Worm (Caenorhabditis elegans): ENCODE data around the gene spe-27.
A peak's percentile ranks its signal among the peaks of the same experiment; 100 is the strongest.

Gene spe-27

ce11 chrIV:5867189-5867588, 1.5 kb upstream of the spe-27 start, which contains the start of gene C06E7.88:
Gene C06E7.88 (minus strand): TSS chrIV:5867289.
- TF ChIP-seq fos-1 (tag; optimal IDR thresholded peaks at IDR 0.05) = no peak
- no peak for TF ChIP-seq sma-9 (GFP tag; optimal IDR thresholded peaks at IDR 0.05)
- TF ChIP-seq sma-9 (tag; optimal IDR thresholded peaks at IDR 0.05) = no peak
- no peak for TF ChIP-seq unc-62 (GFP tag; optimal IDR thresholded peaks at IDR 0.05)
- no peak for TF ChIP-seq nhr-129 (tag; optimal IDR thresholded peaks at IDR 0.05)
- TF ChIP-seq lin-11 (tag; optimal IDR thresholded peaks at IDR 0.05) = no peak
- no peak for TF ChIP-seq nhr-12 (tag; optimal IDR thresholded peaks at IDR 0.05)
- no peak for TF ChIP-seq nhr-10 (tag; optimal IDR thresholded peaks at IDR 0.05)
- TF ChIP-seq mab-5 (tag; optimal IDR thresholded peaks at IDR 0.05) = no peak
- no peak for TF ChIP-seq alr-1 (tag; optimal IDR thresholded peaks at IDR 0.05)
- TF ChIP-seq zag-1 (tag; optimal IDR thresholded peaks at IDR 0.05) = no peak
- TF ChIP-seq ceh-82 (tag; optimal IDR thresholded peaks at IDR 0.05) = no peak

ce11 chrIV:5860762-5861161, 5.0 kb downstream of the spe-27 start:
- TF ChIP-seq snpc-4 (tag; optimal IDR thresholded peaks at IDR 0.05) (no peak), gmeb-1 (tag; optimal IDR thresholded peaks at IDR 0.05) (no peak), peb-1 (tag; optimal IDR thresholded peaks at IDR 0.05) (no peak)

ce11 chrIV:5859876-5860275, 5.8 kb downstream of the spe-27 start, which contains the start of gene C06E7.4:
Gene C06E7.4 (minus strand): TSS chrIV:5859976.
- TF ChIP-seq lsy-2 (tag; optimal IDR thresholded peaks at IDR 0.05) (no peak), ztf-1 (GFP tag; conservative IDR thresholded peaks at IDR 0.05) (no peak), mdl-1 (tag; optimal IDR thresholded peaks at IDR 0.05) (no peak), ama-1 (optimal IDR thresholded peaks at IDR 0.05) (no peak), nhr-237 (tag; optimal IDR thresholded peaks at IDR 0.05) (no peak), zag-1 (tag; optimal IDR thresholded peaks at IDR 0.05) (no peak), ztf-4 (tag; optimal IDR thresholded peaks at IDR 0.05) (no peak), mbf-1 (tag; optimal IDR thresholded peaks at IDR 0.05) (no peak), F13H6.1 (tag; optimal IDR thresholded peaks at IDR 0.05) (no peak)

- TF ChIP-seq nhr-10 (tag; optimal IDR thresholded peaks at IDR 0.05) (no peak), blmp-1 (tag; optimal IDR thresholded peaks at IDR 0.05; ENCODE audit: insufficient read depth) (peak; percentile 69)
These were observed 7.5 kb downstream of the spe-27 start for ce11 chrIV:5858212-5858611.

ce11 chrIV:5856975-5857374, 8.7 kb downstream of the spe-27 start:
- no peak for TF ChIP-seq R02D3.7 (tag; optimal IDR thresholded peaks at IDR 0.05)
- TF ChIP-seq ceh-16 (tag; optimal IDR thresholded peaks at IDR 0.05) = no peak
- TF ChIP-seq nhr-6 (tag; optimal IDR thresholded peaks at IDR 0.05) = no peak
- no peak for TF ChIP-seq lin-39 (tag; optimal IDR thresholded peaks at IDR 0.05)
- no peak for TF ChIP-seq ceh-82 (tag; optimal IDR thresholded peaks at IDR 0.05)
- no peak for TF ChIP-seq unc-55 (GFP tag; optimal IDR thresholded peaks at IDR 0.05)
- TF ChIP-seq mbf-1 (tag; optimal IDR thresholded peaks at IDR 0.05) = no peak
- TF ChIP-seq mdl-1 (tag; optimal IDR thresholded peaks at IDR 0.05) = no peak
- TF ChIP-seq C34F6.9 (tag; optimal IDR thresholded peaks at IDR 0.05) = no peak
- TF ChIP-seq elt-1 (tag; optimal IDR thresholded peaks at IDR 0.05) = no peak
- no peak for TF ChIP-seq ZK546.5 (tag; optimal IDR thresholded peaks at IDR 0.05)
- no peak for TF ChIP-seq alr-1 (tag; optimal IDR thresholded peaks at IDR 0.05)
- TF ChIP-seq skn-1 (tag; optimal IDR thresholded peaks at IDR 0.05) = no peak
- TF ChIP-seq dmd-4 (tag; optimal IDR thresholded peaks at IDR 0.05) = no peak
- TF ChIP-seq gmeb-1 (tag; optimal IDR thresholded peaks at IDR 0.05) = no peak
- TF ChIP-seq nhr-21 (tag; optimal IDR thresholded peaks at IDR 0.05) = no peak

ce11 chrIV:5855608-5856007, 10.1 kb downstream of the spe-27 start:
- TF ChIP-seq unc-62 (GFP tag; optimal IDR thresholded peaks at IDR 0.05) (no peak), peb-1 (tag; optimal IDR thresholded peaks at IDR 0.05) (no peak), nhr-10 (tag; optimal IDR thresholded peaks at IDR 0.05) (no peak), ZK546.5 (tag; optimal IDR thresholded peaks at IDR 0.05) (no peak), zag-1 (tag; optimal IDR thresholded peaks at IDR 0.05) (no peak), nhr-23 (tag; optimal IDR thresholded peaks at IDR 0.05) (no peak), ztf-11 (tag; optimal IDR thresholded peaks at IDR 0.05) (no peak), mbf-1 (tag; optimal IDR thresholded peaks at IDR 0.05) (no peak), snpc-4 (tag; optimal IDR thresholded peaks at IDR 0.05) (no peak), lin-39 (tag; optimal IDR thresholded peaks at IDR 0.05) (no peak), F13H6.1 (tag; optimal IDR thresholded peaks at IDR 0.05) (no peak), elt-1 (tag; optimal IDR thresholded peaks at IDR 0.05) (no peak), nhr-237 (tag; optimal IDR thresholded peaks at IDR 0.05) (no peak), ceh-16 (tag; optimal IDR thresholded peaks at IDR 0.05) (no peak), nhr-12 (tag; optimal IDR thresholded peaks at IDR 0.05) (no peak)
